Worm (Caenorhabditis elegans): ENCODE data around the gene F53F8.3.
A peak's percentile ranks its signal among the peaks of the same experiment; 100 is the strongest.

Gene F53F8.3

DNA sequence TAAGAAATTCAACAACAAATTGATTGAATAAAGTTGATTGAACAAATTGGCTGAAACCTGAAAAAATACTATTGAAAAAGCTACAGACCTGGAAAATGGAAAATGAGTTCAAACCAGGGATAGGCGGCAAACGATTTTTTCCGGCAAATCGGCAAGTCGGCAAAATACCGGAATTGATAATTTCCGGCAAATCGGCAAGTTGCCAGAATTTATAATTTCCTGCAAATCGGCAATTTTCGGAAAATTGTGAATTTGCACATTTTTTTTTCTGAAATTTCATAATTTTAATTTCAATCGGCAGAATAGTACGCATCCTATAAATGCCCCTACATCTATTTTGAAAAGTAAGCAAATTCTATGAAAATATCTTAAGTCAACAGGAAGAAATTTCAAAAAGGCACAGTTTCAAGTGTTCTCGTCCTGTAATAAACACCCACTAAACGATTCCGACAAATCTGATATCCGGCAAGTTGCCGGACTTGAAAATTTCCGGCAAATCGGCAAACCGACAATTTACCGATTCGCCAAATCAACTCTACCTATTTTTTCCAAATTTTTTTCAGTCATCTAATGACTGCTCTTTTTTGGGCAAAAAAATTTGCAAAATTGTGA is 27.6 kb upstream of the F53F8.3 start:
- TF ChIP-seq lin-35 (GFP tag; optimal IDR thresholded peaks at IDR 0.05) (peak in 1 of 3 experiments; percentile 38), F37B4.10 (GFP tag; IDR thresholded peaks at IDR 0.05) (0 out of 2 replicates have a peak, but pooled peaks have one; percentile 5), ztf-22 (GFP tag; optimal IDR thresholded peaks at IDR 0.05) (peak; percentile 7), lsl-1 (GFP tag; optimal IDR thresholded peaks at IDR 0.05) (no peak), repo-1 (tag; optimal IDR thresholded peaks at IDR 0.05) (peak; percentile 76), B0336.3 (GFP tag; IDR thresholded peaks at IDR 0.05) (0 out of 2 replicates have a peak, but pooled peaks have one; percentile 22), tlf-1 (GFP tag; optimal IDR thresholded peaks at IDR 0.05) (peak; percentile 15), F52B5.7 (tag; optimal IDR thresholded peaks at IDR 0.05) (peak; percentile 20), nfyb-1 (GFP tag; IDR thresholded peaks at IDR 0.05) (0 out of 2 replicates have a peak, but pooled peaks have one; percentile 66), K11D2.4 (GFP tag; IDR thresholded peaks at IDR 0.05) (0 out of 2 replicates have a peak, but pooled peaks have one; percentile 35), ztf-25 (GFP tag; IDR thresholded peaks at IDR 0.05) (no peak), ztf-18 (tag; optimal IDR thresholded peaks at IDR 0.05) (no peak), mcd-1 (GFP tag; IDR thresholded peaks at IDR 0.05) (0 out of 2 replicates have a peak, but pooled peaks have one; percentile 14), chd-7 (tag; optimal IDR thresholded peaks at IDR 0.05) (no peak), T26A5.8 (tag; optimal IDR thresholded peaks at IDR 0.05) (no peak), cebp-1 (GFP tag; IDR thresholded peaks at IDR 0.05) (peak; percentile 74), cebp-1 (tag; optimal IDR thresholded peaks at IDR 0.05) (peak; percentile 84), ama-1 (optimal IDR thresholded peaks at IDR 0.05) (peak; percentile 50), ama-1 (GFP tag; optimal IDR thresholded peaks at IDR 0.05) (no peak)

DNA sequence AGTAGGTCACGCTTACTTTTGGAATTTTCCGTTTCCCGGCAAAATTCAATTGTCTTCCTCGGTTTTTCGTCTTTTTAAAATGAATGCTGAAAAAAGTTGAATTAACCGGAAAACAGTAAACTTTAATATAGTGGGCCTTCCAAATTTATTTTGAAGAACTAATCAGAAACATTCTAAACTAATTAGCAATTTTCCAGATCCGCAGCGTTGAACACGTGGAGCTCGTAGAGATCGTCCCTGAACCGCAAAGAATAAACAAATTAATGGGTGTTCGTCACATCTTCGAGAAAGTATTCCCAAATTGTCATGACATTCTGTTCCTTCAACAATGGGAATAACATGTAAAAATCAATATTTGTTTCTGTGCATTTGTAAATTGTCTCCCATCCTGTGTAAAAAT is 26.9 kb upstream of the F53F8.3 start:
- peak; percentile 76 for TF ChIP-seq Y53G8AR.9 (GFP tag; conservative IDR thresholded peaks at IDR 0.05)
- TF ChIP-seq somi-1 (GFP tag; optimal IDR thresholded peaks at IDR 0.05) = no peak
- TF ChIP-seq madf-8 (GFP tag; conservative IDR thresholded peaks at IDR 0.05) = no peak
- no peak for TF ChIP-seq B0019.2 (GFP tag; conservative IDR thresholded peaks at IDR 0.05)

DNA sequence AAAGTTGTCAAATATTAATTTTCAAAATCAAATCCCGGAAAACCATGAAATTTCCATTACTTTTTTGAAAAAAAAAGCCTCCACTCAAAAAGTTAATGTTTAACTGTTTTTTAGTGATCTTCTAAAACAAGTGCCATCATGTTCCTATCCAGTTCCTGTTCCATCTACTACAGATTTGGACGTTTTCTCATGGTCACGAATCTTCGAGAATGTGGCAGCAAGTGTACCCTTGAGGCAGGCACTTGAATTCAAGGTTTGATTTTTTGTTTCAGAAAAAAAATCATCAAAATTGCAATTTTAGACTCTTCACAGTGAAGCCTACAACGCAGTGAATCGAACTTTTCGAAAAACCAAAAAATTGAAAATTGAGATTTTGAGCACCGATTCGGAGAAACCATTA is 25.2 kb upstream of the F53F8.3 start:
- no peak for TF ChIP-seq nfya-1 (tag; optimal IDR thresholded peaks at IDR 0.05; ENCODE audit: borderline replicate concordance, insufficient read depth)
- TF ChIP-seq let-526 (GFP tag; IDR thresholded peaks at IDR 0.05) = no peak
- TF ChIP-seq snpc-1.1 (tag; optimal IDR thresholded peaks at IDR 0.05; ENCODE audit: insufficient read depth) = no peak
- no peak for TF ChIP-seq hmg-20 (GFP tag; IDR thresholded peaks at IDR 0.05)
- TF ChIP-seq ceh-27 (GFP tag; optimal IDR thresholded peaks at IDR 0.05) = peak; percentile 2
- TF ChIP-seq ama-1 (optimal IDR thresholded peaks at IDR 0.05) = peak; percentile 17
- no peak for TF ChIP-seq ama-1 (GFP tag; optimal IDR thresholded peaks at IDR 0.05)
- no peak for TF ChIP-seq C06A6.2 (GFP tag; conservative IDR thresholded peaks at IDR 0.05)
- no peak for TF ChIP-seq F57A8.1 (GFP tag; optimal IDR thresholded peaks at IDR 0.05)
- no peak for TF ChIP-seq ztf-3 (GFP tag; optimal IDR thresholded peaks at IDR 0.05)
- no peak for TF ChIP-seq ceh-58 (GFP tag; IDR thresholded peaks at IDR 0.05)
- no peak for TF ChIP-seq C17E4.6 (GFP tag; IDR thresholded peaks at IDR 0.05)

DNA sequence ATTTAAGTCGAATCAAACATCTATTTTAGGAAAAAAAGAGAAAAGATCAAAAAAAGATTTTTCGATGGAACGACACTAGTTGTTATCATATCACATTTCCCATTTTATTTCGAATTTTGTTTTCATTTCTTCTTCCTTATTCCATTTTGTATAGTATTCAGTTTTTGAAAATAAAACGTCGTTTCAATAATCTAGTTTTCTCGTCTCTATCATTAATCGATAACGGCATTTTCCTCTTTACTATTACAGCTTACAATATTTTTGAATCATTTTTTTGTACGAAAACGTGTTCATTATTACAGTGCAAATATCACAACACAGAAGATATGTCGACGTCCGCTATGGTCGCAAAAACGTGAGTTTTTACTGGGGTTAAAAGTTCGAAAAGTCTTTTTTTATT is 24.3 kb upstream of the F53F8.3 start, which contains the start of gene Y44A6C.1:
TSS of gene Y44A6C.1 (plus strand) at position 301 of the 400 bp plus-strand sequence.
- TF ChIP-seq sdz-38 (tag; optimal IDR thresholded peaks at IDR 0.05) = no peak
- TF ChIP-seq cebp-2 (GFP tag; IDR thresholded peaks at IDR 0.05) = no peak
- no peak for TF ChIP-seq efl-1 (GFP tag; optimal IDR thresholded peaks at IDR 0.05)
- no peak for TF ChIP-seq tlf-1 (GFP tag; optimal IDR thresholded peaks at IDR 0.05)
- TF ChIP-seq ztf-28 (GFP tag; IDR thresholded peaks at IDR 0.05) = no peak
- no peak for TF ChIP-seq hlh-12 (tag; optimal IDR thresholded peaks at IDR 0.05)
- no peak for TF ChIP-seq repo-1 (tag; optimal IDR thresholded peaks at IDR 0.05)
- no peak for TF ChIP-seq B0261.1 (tag; optimal IDR thresholded peaks at IDR 0.05)
